Fruit fly (Drosophila melanogaster) whole organism: ENCODE data around the gene CG17612.

Experiments used
- CG8478 ChIP-seq: fragments of >200 bp; optimal IDR thresholded peaks from 2 replicates; lab custom pipeline; 2018; ENCODE audit warnings: inconsistent platforms
- Dll ChIP-seq: fragments of >200 bp; optimal IDR thresholded peaks from 2 replicates; lab custom pipeline; 2017
- pan ChIP-seq: fragments of >200 bp; optimal IDR thresholded peaks from 2 replicates; lab custom pipeline; 2017
- psq ChIP-seq: fragments of >200 bp; optimal IDR thresholded peaks from 2 replicates; lab custom pipeline; 2017
- usp ChIP-seq: fragments of >200 bp; optimal IDR thresholded peaks from 2 replicates; lab custom pipeline; 2017; ENCODE audit warnings: missing biosample characterization, missing genetic modification characterization, mixed read lengths

DNA sequence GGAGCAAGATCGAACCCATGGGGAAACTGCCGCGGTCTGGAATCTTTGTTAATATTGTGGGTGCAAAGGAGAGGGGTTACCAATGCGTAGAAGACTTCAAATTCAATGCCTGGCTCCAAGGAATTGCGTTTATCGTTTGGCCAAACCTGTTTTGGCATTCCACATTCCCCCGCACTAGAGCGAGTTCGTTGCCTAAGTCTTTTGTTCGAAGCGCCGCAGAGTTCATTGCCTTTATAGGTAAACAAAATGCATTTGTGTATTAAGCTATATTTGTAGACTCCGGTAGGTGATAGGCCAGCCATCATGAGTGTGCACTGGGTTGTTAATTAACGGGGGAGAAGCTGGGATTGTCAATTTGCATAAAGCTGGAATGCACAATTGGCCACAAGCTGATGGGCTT, 27.5 kb downstream of the CG17612 start:
- TF ChIP-seq usp (GFP tag; lab: Kevin White, UChicago) (no peak), psq (lab: Kevin White, UChicago) (no peak), pan (lab: Kevin White, UChicago) (no peak), CG8478 (no peak), Dll (lab: Kevin White, UChicago) (no peak)
